Fruit fly (Drosophila melanogaster): ENCODE measurements around the gene Fur1.

The Fur1 gene

DNA sequence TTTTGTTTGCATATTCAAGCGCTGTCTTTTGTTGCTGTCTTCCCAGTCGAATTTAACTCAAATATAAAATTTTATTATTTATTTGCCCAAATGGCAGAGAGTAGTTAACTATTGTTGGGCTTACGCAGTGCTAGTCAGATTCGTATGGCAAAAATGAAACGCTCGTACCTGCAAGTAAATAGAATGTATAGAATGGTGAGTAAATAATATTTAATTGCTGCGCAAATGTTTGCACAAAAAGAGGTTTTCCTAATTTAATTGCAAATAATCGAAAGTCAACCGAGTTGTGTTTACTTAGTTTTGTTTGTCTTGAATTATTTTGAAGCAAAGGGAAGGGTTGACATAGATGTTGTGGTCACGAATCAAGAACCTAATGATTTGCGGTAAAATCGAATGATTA, 24.1 kb downstream of the Fur1 start (continued):
- no peak for TF ChIP-seq tap (tag; optimal IDR thresholded peaks at IDR 0.05)
- no peak for TF ChIP-seq knrl (GFP tag; IDR thresholded peaks at IDR 0.05; ENCODE audit: partially characterized antibody)
- no peak for TF ChIP-seq pzg (GFP tag; optimal IDR thresholded peaks at IDR 0.05)
- TF ChIP-seq CG18011 (GFP tag; optimal IDR thresholded peaks at IDR 0.05), result peak; percentile 11
- no peak for TF ChIP-seq ab (GFP tag; optimal IDR thresholded peaks at IDR 0.05)
- TF ChIP-seq CG7556 (GFP tag; optimal IDR thresholded peaks at IDR 0.05), result no peak
- TF ChIP-seq sens (GFP tag), result no peak
- TF ChIP-seq kay (GFP tag; optimal IDR thresholded peaks at IDR 0.05), result no peak
- TF ChIP-seq Usf (GFP tag; optimal IDR thresholded peaks at IDR 0.05), result no peak
- TF ChIP-seq B-H1 (GFP tag; IDR thresholded peaks at IDR 0.05), result no peak
- no peak for TF ChIP-seq CG31224 (GFP tag; IDR thresholded peaks at IDR 0.05)
- no peak for TF ChIP-seq gsb (GFP tag; IDR thresholded peaks at IDR 0.05)
- peak; percentile 23 for TF ChIP-seq CG6765 (GFP tag; optimal IDR thresholded peaks at IDR 0.05)
- TF ChIP-seq dmrt11E (tag; optimal IDR thresholded peaks at IDR 0.05), result no peak
- no peak for TF ChIP-seq HLH3B (GFP tag; IDR thresholded peaks at IDR 0.05)
- TF ChIP-seq run (tag; optimal IDR thresholded peaks at IDR 0.05), result no peak
- TF ChIP-seq lmd (GFP tag; IDR thresholded peaks at IDR 0.05), result no peak
- TF ChIP-seq MESR4 (GFP tag; optimal IDR thresholded peaks at IDR 0.05), result no peak
- no peak for TF ChIP-seq Hey (tag; optimal IDR thresholded peaks at IDR 0.05)
- peak; percentile 28 for TF ChIP-seq CG15011 (GFP tag; optimal IDR thresholded peaks at IDR 0.05)
- TF ChIP-seq ems (GFP tag; optimal IDR thresholded peaks at IDR 0.05), result no peak
- TF ChIP-seq Hsf (GFP tag; optimal IDR thresholded peaks at IDR 0.05), result no peak
- no peak for TF ChIP-seq CG10321 (GFP tag; IDR thresholded peaks at IDR 0.05)
- TF ChIP-seq wdn (GFP tag; IDR thresholded peaks at IDR 0.05), result no peak
- 0 out of 2 replicates have a peak, but pooled peaks have one; percentile 36 for TF ChIP-seq Atf6 (GFP tag; IDR thresholded peaks at IDR 0.05)
- peak; percentile 39 for TF ChIP-seq Fer1 (GFP tag; optimal IDR thresholded peaks at IDR 0.05)
- TF ChIP-seq exex (tag; optimal IDR thresholded peaks at IDR 0.05), result peak; percentile 12
- TF ChIP-seq dimm (GFP tag; IDR thresholded peaks at IDR 0.05), result no peak
- no peak for TF ChIP-seq unc-4 (GFP tag; IDR thresholded peaks at IDR 0.05; ENCODE audit: partially characterized antibody)
- TF ChIP-seq Camta (GFP tag; optimal IDR thresholded peaks at IDR 0.05), result no peak
- TF ChIP-seq CG12071 (GFP tag; optimal IDR thresholded peaks at IDR 0.05), result no peak
- peak; percentile 42 for TF ChIP-seq PHDP (tag; optimal IDR thresholded peaks at IDR 0.05)
- TF ChIP-seq lab (GFP tag; optimal IDR thresholded peaks at IDR 0.05), result peak; percentile 43
- TF ChIP-seq CG18599 (GFP tag; optimal IDR thresholded peaks at IDR 0.05), result peak; percentile 32
- TF ChIP-seq gem (tag; optimal IDR thresholded peaks at IDR 0.05), result peak; percentile 13
- TF ChIP-seq CG2120 (GFP tag; optimal IDR thresholded peaks at IDR 0.05), result peak; percentile 2

dm6 chr3R:25448318-25448717, 24.5 kb downstream of the Fur1 start:
- peak; percentile 72 for TF ChIP-seq sens (GFP tag)
- TF ChIP-seq CG11247 (GFP tag; IDR thresholded peaks at IDR 0.05), result no peak
- TF ChIP-seq CoRest (tag; optimal IDR thresholded peaks at IDR 0.05), result no peak
- TF ChIP-seq CG30403 (GFP tag; optimal IDR thresholded peaks at IDR 0.05), result no peak
- no peak for TF ChIP-seq vnd (GFP tag; IDR thresholded peaks at IDR 0.05; ENCODE audit: partially characterized antibody)
- TF ChIP-seq CG11456 (GFP tag; IDR thresholded peaks at IDR 0.05), result no peak
- no peak for TF ChIP-seq CG11560 (tag; IDR thresholded peaks at IDR 0.05)
- TF ChIP-seq CG4360 (GFP tag; IDR thresholded peaks at IDR 0.05), result no peak
- no peak for TF ChIP-seq ftz-f1 (GFP tag; optimal IDR thresholded peaks at IDR 0.05)
- no peak for TF ChIP-seq hb (GFP tag; IDR thresholded peaks at IDR 0.05; ENCODE audit: partially characterized antibody)
- no peak for TF ChIP-seq Fer2 (tag; optimal IDR thresholded peaks at IDR 0.05)
- no peak for TF ChIP-seq Sin3A (optimal IDR thresholded peaks at IDR 0.05)
- TF ChIP-seq CG14014 (GFP tag; IDR thresholded peaks at IDR 0.05), result no peak
- no peak for TF ChIP-seq gsb (GFP tag; IDR thresholded peaks at IDR 0.05)
- no peak for TF ChIP-seq CG30020 (tag; optimal IDR thresholded peaks at IDR 0.05)
- peak; percentile 19 for TF ChIP-seq CG1603 (tag; optimal IDR thresholded peaks at IDR 0.05)
- TF ChIP-seq CG9437 (GFP tag; optimal IDR thresholded peaks at IDR 0.05), result no peak
- no peak for TF ChIP-seq E2f1 (GFP tag; IDR thresholded peaks at IDR 0.05)
- TF ChIP-seq nerfin-2 (GFP tag; IDR thresholded peaks at IDR 0.05; ENCODE audit: partially characterized antibody), result no peak
- peak; percentile 18; the same call in 1 of the 2 replicates for TF ChIP-seq HLH3B (GFP tag; IDR thresholded peaks at IDR 0.05)
